Fruit fly (Drosophila melanogaster) Kc167 (cell line): ENCODE measurements around the gene CG14000.

Experiments
- Myc ChIP-seq: fragments of >200 bp; optimal IDR thresholded peaks from 2 replicates; lab custom pipeline; 2017; ENCODE audit warnings: missing external identifiers
- insv ChIP-seq: fragments of >200 bp; optimal IDR thresholded peaks from 3 replicates; lab custom pipeline; 2018; ENCODE audit warnings: missing external identifiers
- ttk ChIP-seq: sonication (Bioruptor generic); optimal IDR thresholded peaks from 2 replicates; lab custom pipeline; 2017; ENCODE audit warnings: missing external identifiers

DNA sequence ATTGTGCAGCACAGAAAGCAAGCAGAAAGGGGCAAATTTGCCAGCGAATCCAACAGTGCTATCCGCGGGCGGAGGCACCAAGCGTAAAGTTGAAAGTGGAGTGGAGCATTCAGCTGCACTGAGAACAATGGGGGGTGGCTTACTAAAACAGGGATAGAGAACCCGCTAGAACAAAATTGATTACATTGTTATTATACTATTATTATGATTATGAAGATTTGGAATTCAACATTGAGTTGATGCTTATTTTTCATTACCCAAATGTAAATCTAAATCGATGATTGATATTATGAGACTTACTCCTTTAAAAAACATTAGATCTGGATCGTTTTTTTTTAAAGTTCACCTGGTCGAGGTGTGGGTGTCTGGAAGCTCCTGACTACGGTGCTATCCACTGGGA, 8.5 kb downstream of the CG14000 start:
- TF ChIP-seq ttk (no peak), Myc (lab: Kevin White, UChicago) (no peak), insv (lab: Kevin White, UChicago) (no peak)
